Fruit fly (Drosophila melanogaster): ENCODE data around the gene CG13998.

Gene CG13998

dm6 chr2L:6000065-6000464 is 43.4 kb upstream of the CG13998 start, which contains the start of gene Tsp26A (continued):
- TF ChIP-seq Eip74EF (GFP tag; optimal IDR thresholded peaks at IDR 0.05) (no peak), ind (GFP tag; optimal IDR thresholded peaks at IDR 0.05) (no peak), Dp (GFP tag; optimal IDR thresholded peaks at IDR 0.05) (peak; percentile 47), CG12769 (tag; optimal IDR thresholded peaks at IDR 0.05) (no peak), croc (GFP tag; conservative IDR thresholded peaks at IDR 0.05) (no peak), CG7928 (GFP tag; optimal IDR thresholded peaks at IDR 0.05) (no peak)

- TF ChIP-seq stwl (tag; optimal IDR thresholded peaks at IDR 0.05), result peak; percentile 71
- TF ChIP-seq ranshi (GFP tag; IDR thresholded peaks at IDR 0.05), result peak; percentile 43; the same call in 1 of the 2 replicates
- no peak for TF ChIP-seq CG10979 (tag; optimal IDR thresholded peaks at IDR 0.05)
- TF ChIP-seq NC2β (GFP tag; optimal IDR thresholded peaks at IDR 0.05), result peak; percentile 54
- peak; percentile 31 for TF ChIP-seq bigmax (GFP tag; optimal IDR thresholded peaks at IDR 0.05)
- peak; percentile 42 for TF ChIP-seq pho (GFP tag; optimal IDR thresholded peaks at IDR 0.05)
- TF ChIP-seq HLH4C (GFP tag; IDR thresholded peaks at IDR 0.05; ENCODE audit: partially characterized antibody), result no peak
- peak; percentile 30 for TF ChIP-seq CTCF (GFP tag; optimal IDR thresholded peaks at IDR 0.05)
- no peak for TF ChIP-seq esg (GFP tag; conservative IDR thresholded peaks at IDR 0.05)
- TF ChIP-seq CG12104 (GFP tag; optimal IDR thresholded peaks at IDR 0.05), result no peak
- peak; percentile 57 for TF ChIP-seq Atf6 (GFP tag; IDR thresholded peaks at IDR 0.05)
- peak; percentile 42 for TF ChIP-seq Jarid2 (GFP tag; optimal IDR thresholded peaks at IDR 0.05)
- TF ChIP-seq Trl (optimal IDR thresholded peaks at IDR 0.05), result no peak
- no peak for TF ChIP-seq Trl (GFP tag; optimal IDR thresholded peaks at IDR 0.05)
- no peak for TF ChIP-seq Asciz (GFP tag; optimal IDR thresholded peaks at IDR 0.05)
- no peak for TF ChIP-seq odd (GFP tag; optimal IDR thresholded peaks at IDR 0.05)
- no peak for TF ChIP-seq ATbp (GFP tag; optimal IDR thresholded peaks at IDR 0.05)
- peak; percentile 9 for TF ChIP-seq Elba2 (GFP tag; optimal IDR thresholded peaks at IDR 0.05)
- peak; percentile 38 for TF ChIP-seq CG17186 (GFP tag; optimal IDR thresholded peaks at IDR 0.05)
- no peak for TF ChIP-seq hkb (optimal IDR thresholded peaks at IDR 0.05)
- peak; percentile 41; the same call in 1 of the 2 replicates for TF ChIP-seq hkb (GFP tag; IDR thresholded peaks at IDR 0.05)
- no peak for TF ChIP-seq CG13775 (GFP tag; optimal IDR thresholded peaks at IDR 0.05)
- TF ChIP-seq ci (GFP tag; IDR thresholded peaks at IDR 0.05), result peak; percentile 87
- no peak for TF ChIP-seq pnt (GFP tag; optimal IDR thresholded peaks at IDR 0.05)
- peak; percentile 14; the same call in 1 of the 2 replicates for TF ChIP-seq CG31224 (GFP tag; IDR thresholded peaks at IDR 0.05)
- TF ChIP-seq CG4617 (GFP tag; optimal IDR thresholded peaks at IDR 0.05; ENCODE audit: borderline replicate concordance), result peak; percentile 87
- peak in 1 of 2 experiments; percentile 2 for TF ChIP-seq Hr51 (GFP tag; optimal IDR thresholded peaks at IDR 0.05)
- TF ChIP-seq row (GFP tag; IDR thresholded peaks at IDR 0.05), result peak; percentile 44
- 0 out of 3 replicates have a peak, but pooled peaks have one; percentile 49 for TF ChIP-seq CG2199 (GFP tag; IDR thresholded peaks at IDR 0.05)
- peak; percentile 8 for TF ChIP-seq CG18262 (tag; optimal IDR thresholded peaks at IDR 0.05)
- peak; percentile 26 for TF ChIP-seq CG2116 (GFP tag; optimal IDR thresholded peaks at IDR 0.05)
- no peak for TF ChIP-seq Ravus (GFP tag; IDR thresholded peaks at IDR 0.05)
- no peak for TF ChIP-seq ab (GFP tag; optimal IDR thresholded peaks at IDR 0.05)
- TF ChIP-seq Hr78 (GFP tag; optimal IDR thresholded peaks at IDR 0.05), result peak in 1 of 2 experiments; percentile 80
- TF ChIP-seq slp2 (GFP tag; optimal IDR thresholded peaks at IDR 0.05), result no peak
- peak; percentile 44 for TF ChIP-seq Dip3 (GFP tag; optimal IDR thresholded peaks at IDR 0.05)
- TF ChIP-seq pzg (GFP tag; optimal IDR thresholded peaks at IDR 0.05), result peak; percentile 92
- TF ChIP-seq HLH54F (GFP tag; optimal IDR thresholded peaks at IDR 0.05), result peak; percentile 17
- TF ChIP-seq schlank (tag; optimal IDR thresholded peaks at IDR 0.05), result no peak
- TF ChIP-seq Hey (tag; optimal IDR thresholded peaks at IDR 0.05), result no peak
- peak; percentile 6 for TF ChIP-seq CG11398 (GFP tag; optimal IDR thresholded peaks at IDR 0.05)
- TF ChIP-seq D (optimal IDR thresholded peaks at IDR 0.05), result peak; percentile 24
- TF ChIP-seq D (GFP tag; optimal IDR thresholded peaks at IDR 0.05), result no peak
- peak; percentile 42 for TF ChIP-seq CG17829 (tag; optimal IDR thresholded peaks at IDR 0.05)
- TF ChIP-seq tx (GFP tag; optimal IDR thresholded peaks at IDR 0.05), result peak; percentile 11
These were observed 42.6 kb upstream of the CG13998 start, which contains the start of gene Kdm5 for dm6 chr2L:5999247-5999646. Gene Kdm5 (minus strand): TSS chr2L:5999501.

Data from whole organism, embryonic.